Worm (Caenorhabditis elegans) whole organism, young adult: Measurements from ENCODE around the gene T07A9.14.
A peak's percentile ranks its signal among the peaks of the same experiment; 100 is the strongest.

Source experiments
- B0019.2 ChIP-seq: fragments of 200-800 bp; sonication (Bioruptor generic); conservative IDR thresholded peaks from 2 replicates; pipeline ENCODE4 v1.3.6; 2022; ENCODE audit warnings: missing genetic modification reagents, missing genetic modification characterization, missing compliant biosample characterization
- B0261.1 ChIP-seq: sonication (generic microtip); optimal IDR thresholded peaks from 2 replicates; lab custom pipeline; 2016; ENCODE audit warnings: mild to moderate bottlenecking, missing genetic modification characterization, moderate library complexity, missing compliant biosample characterization
- B0336.3 ChIP-seq: fragments of 200-800 bp; sonication (Bioruptor generic); IDR thresholded peaks from 2 replicates; pipeline ENCODE4 v1.3.6; 2022; ENCODE audit warnings: missing genetic modification characterization, missing compliant biosample characterization
- F10E7.11 ChIP-seq: sonication (generic microtip); optimal IDR thresholded peaks from 2 replicates; lab custom pipeline; 2017; ENCODE audit warnings: mild to moderate bottlenecking, missing genetic modification characterization, moderate library complexity, missing compliant biosample characterization
- F23B12.7 ChIP-seq: sonication (generic microtip); optimal IDR thresholded peaks from 2 replicates; lab custom pipeline; 2017; ENCODE audit warnings: missing genetic modification characterization, mild to moderate bottlenecking, missing compliant biosample characterization, antibody characterized with exemption, moderate library complexity; ENCODE audit not compliant: insufficient read depth
- F52B5.7 ChIP-seq: sonication (generic microtip); optimal IDR thresholded peaks from 2 replicates; lab custom pipeline; 2016; ENCODE audit warnings: mild to moderate bottlenecking, missing genetic modification characterization, missing compliant biosample characterization
- F57C9.4 ChIP-seq: sonication (generic microtip); optimal IDR thresholded peaks from 2 replicates; lab custom pipeline; 2017; ENCODE audit warnings: mild to moderate bottlenecking, missing genetic modification characterization, missing compliant biosample characterization
- K11D2.4 ChIP-seq: fragments of 200-800 bp; sonication (Bioruptor generic); IDR thresholded peaks from 2 replicates; pipeline ENCODE4 v1.3.6; 2022; ENCODE audit warnings: missing genetic modification reagents, missing genetic modification characterization, missing compliant biosample characterization
- K12H6.12 ChIP-seq: fragments of 200-800 bp; sonication (Bioruptor generic); optimal IDR thresholded peaks from 2 replicates; lab custom pipeline; 2018; ENCODE audit warnings: mild to moderate bottlenecking, missing genetic modification characterization, missing compliant biosample characterization
- T26A5.8 ChIP-seq: sonication (generic microtip); optimal IDR thresholded peaks from 2 replicates; lab custom pipeline; 2016; ENCODE audit warnings: missing genetic modification characterization, missing compliant biosample characterization
- attf-3 ChIP-seq: fragments of 200-800 bp; sonication (Bioruptor generic); conservative IDR thresholded peaks from 2 replicates; pipeline ENCODE4 v1.3.6; 2022; ENCODE audit warnings: missing genetic modification reagents, missing genetic modification characterization, missing compliant biosample characterization
- attf-5 ChIP-seq: fragments of 200-800 bp; sonication (Bioruptor generic); optimal IDR thresholded peaks from 2 replicates; lab custom pipeline; 2018; ENCODE audit warnings: mild to moderate bottlenecking, missing genetic modification characterization, missing compliant biosample characterization
- bed-1 ChIP-seq: fragments of 200-800 bp; sonication (Bioruptor generic); IDR thresholded peaks from 2 replicates; pipeline ENCODE4 v1.3.6; 2022; ENCODE audit warnings: missing genetic modification reagents, missing genetic modification characterization, missing compliant biosample characterization
- cebp-1 ChIP-seq, 2 experiments: fragments of 200-800 bp in 1 of 2; sonication (Bioruptor generic) in 1 of 2; sonication (generic microtip) in 1 of 2; IDR thresholded peaks in 1 of 2; optimal IDR thresholded peaks in 1 of 2; 2 replicates each; pipeline versions ENCODE4 v1.3.6 to Lab custom; 2017 to 2022; ENCODE audit warnings: missing compliant biosample characterization in 2 of 2, missing genetic modification characterization in 2 of 2, mild to moderate bottlenecking in 1 of 2, missing genetic modification reagents in 1 of 2, moderate library complexity in 1 of 2
- ceh-27 ChIP-seq: fragments of 200-800 bp; sonication (Bioruptor generic); optimal IDR thresholded peaks from 2 replicates; lab custom pipeline; 2018; ENCODE audit warnings: mild to moderate bottlenecking, missing genetic modification characterization, moderate library complexity, missing compliant biosample characterization
- ceh-58 ChIP-seq: fragments of 200-800 bp; sonication (Bioruptor generic); IDR thresholded peaks from 2 replicates; pipeline ENCODE4 v1.3.6; 2022; ENCODE audit warnings: missing genetic modification characterization, missing compliant biosample characterization
- ceh-79 ChIP-seq: sonication (generic microtip); optimal IDR thresholded peaks from 2 replicates; lab custom pipeline; 2017; ENCODE audit warnings: mild to moderate bottlenecking, missing genetic modification characterization, missing compliant biosample characterization
- dpl-1 ChIP-seq: fragments of 150-350 bp; optimal IDR thresholded peaks from 2 replicates; lab custom pipeline; 2014; ENCODE audit warnings: missing biosample characterization, missing genetic modification reagents, missing genetic modification characterization
- egrh-3 ChIP-seq: fragments of 200-800 bp; sonication (Bioruptor generic); IDR thresholded peaks from 2 replicates; pipeline ENCODE4 v1.3.6; 2022; ENCODE audit warnings: missing genetic modification reagents, missing genetic modification characterization, missing compliant biosample characterization
- ekl-4 ChIP-seq: fragments of 200-800 bp; sonication (Bioruptor generic); IDR thresholded peaks from 2 replicates; pipeline ENCODE4 v1.3.6; 2022; ENCODE audit warnings: missing genetic modification reagents, missing genetic modification characterization, missing compliant biosample characterization
- hmg-20 ChIP-seq: fragments of 200-800 bp; sonication (Bioruptor generic); IDR thresholded peaks from 2 replicates; pipeline ENCODE4 v1.3.6; 2022; ENCODE audit warnings: missing genetic modification reagents, missing genetic modification characterization, missing compliant biosample characterization
- hrde-1 ChIP-seq: sonication (generic microtip); optimal IDR thresholded peaks from 2 replicates; lab custom pipeline; 2016; ENCODE audit warnings: missing genetic modification characterization, mild to moderate bottlenecking, missing compliant biosample characterization, moderate library complexity, missing genotype, missing genetic modification reagents, borderline replicate concordance
- hsf-1 ChIP-seq: fragments of 200-800 bp; sonication (Bioruptor generic); IDR thresholded peaks from 2 replicates; pipeline ENCODE4 v1.3.6; 2022; ENCODE audit warnings: missing genetic modification reagents, missing genetic modification characterization, missing compliant biosample characterization
- lin-35 ChIP-seq, 3 experiments: fragments of 150-350 bp in 2 of 3; sonication (generic microtip) in 1 of 3; optimal IDR thresholded peaks; 2 replicates each; lab custom pipeline; 2014 to 2018; ENCODE audit warnings: missing biosample characterization in 3 of 3, missing genetic modification characterization in 3 of 3, missing genetic modification reagents in 3 of 3
- lin-40 ChIP-seq: sonication (generic microtip); optimal IDR thresholded peaks from 2 replicates; lab custom pipeline; 2016; ENCODE audit warnings: missing genetic modification characterization, mild to moderate bottlenecking, missing compliant biosample characterization, missing genotype, missing genetic modification reagents
- lsl-1 ChIP-seq: fragments of 200-800 bp; sonication (Bioruptor generic); optimal IDR thresholded peaks from 2 replicates; lab custom pipeline; 2018; ENCODE audit warnings: mild to moderate bottlenecking, missing genetic modification characterization, moderate library complexity, missing compliant biosample characterization
- madf-6 ChIP-seq: fragments of 200-800 bp; sonication (Bioruptor generic); IDR thresholded peaks from 2 replicates; pipeline ENCODE4 v1.3.6; 2022; ENCODE audit warnings: missing genetic modification reagents, missing genetic modification characterization, missing compliant biosample characterization
- mcd-1 ChIP-seq: fragments of 200-800 bp; sonication (Bioruptor generic); IDR thresholded peaks from 2 replicates; pipeline ENCODE4 v1.3.6; 2022; ENCODE audit warnings: missing genetic modification reagents, missing genetic modification characterization, missing compliant biosample characterization
- mel-28 ChIP-seq: sonication (generic microtip); optimal IDR thresholded peaks from 2 replicates; lab custom pipeline; 2016; ENCODE audit warnings: borderline replicate concordance, mild to moderate bottlenecking, missing genetic modification characterization, missing compliant biosample characterization
- nfyb-1 ChIP-seq: fragments of 200-800 bp; sonication (Bioruptor generic); IDR thresholded peaks from 2 replicates; pipeline ENCODE4 v1.3.6; 2022; ENCODE audit warnings: missing genetic modification reagents, missing genetic modification characterization, missing compliant biosample characterization
- nhr-27 ChIP-seq: fragments of 200-800 bp; sonication (Bioruptor generic); optimal IDR thresholded peaks from 2 replicates; lab custom pipeline; 2018; ENCODE audit warnings: mild to moderate bottlenecking, missing genetic modification characterization, moderate library complexity, missing compliant biosample characterization
- nhr-80 ChIP-seq: sonication (generic microtip); optimal IDR thresholded peaks from 2 replicates; lab custom pipeline; 2016; ENCODE audit warnings: missing genetic modification characterization, missing compliant biosample characterization
- nhr-90 ChIP-seq: sonication (generic microtip); optimal IDR thresholded peaks from 2 replicates; lab custom pipeline; 2016; ENCODE audit warnings: missing genotype, mild to moderate bottlenecking, missing genetic modification characterization, missing compliant biosample characterization
- pha-4 ChIP-seq: fragments of 150-350 bp; sonication (generic microtip); optimal IDR thresholded peaks from 2 replicates; lab custom pipeline; 2014; ENCODE audit warnings: missing biosample characterization, missing genetic modification reagents, missing genetic modification characterization
- rcor-1 ChIP-seq: fragments of 200-800 bp; sonication (Bioruptor generic); IDR thresholded peaks from 2 replicates; pipeline ENCODE4 v1.3.6; 2022; ENCODE audit warnings: missing genetic modification reagents, missing genetic modification characterization, missing compliant biosample characterization
- snpc-1.1 ChIP-seq: sonication (generic microtip); optimal IDR thresholded peaks from 2 replicates; lab custom pipeline; 2017; ENCODE audit warnings: missing genetic modification characterization, mild to moderate bottlenecking, missing compliant biosample characterization, antibody characterized with exemption, moderate library complexity, missing genotype, missing genetic modification reagents; ENCODE audit not compliant: insufficient read depth
- snpc-4 ChIP-seq, 5 experiments: fragments of 150-350 bp in 1 of 5; sonication (generic microtip) in 4 of 5; optimal IDR thresholded peaks; 2 replicates each; lab custom pipeline; 2014 to 2018; ENCODE audit warnings: missing genetic modification characterization in 5 of 5, missing biosample characterization in 3 of 5, antibody characterized with exemption in 2 of 5, mild to moderate bottlenecking in 2 of 5, missing compliant biosample characterization in 2 of 5, missing genotype in 2 of 5, moderate library complexity in 2 of 5, missing genetic modification reagents in 1 of 5
- tbp1 ChIP-seq: fragments of 200-800 bp; sonication (Bioruptor generic); optimal IDR thresholded peaks from 2 replicates; lab custom pipeline; 2018; ENCODE audit warnings: mild to moderate bottlenecking, missing genetic modification characterization, missing compliant biosample characterization
- unc-130 ChIP-seq: sonication (generic microtip); optimal IDR thresholded peaks from 2 replicates; lab custom pipeline; 2016; ENCODE audit warnings: missing genetic modification reagents, missing genetic modification characterization, missing compliant biosample characterization
- unc-62 ChIP-seq: fragments of 150-350 bp; optimal IDR thresholded peaks from 2 replicates; lab custom pipeline; 2014; ENCODE audit warnings: missing biosample characterization, missing genetic modification reagents, missing genetic modification characterization
- xnd-1 ChIP-seq: sonication (generic microtip); optimal IDR thresholded peaks from 2 replicates; lab custom pipeline; 2016; ENCODE audit warnings: missing genotype, missing genetic modification reagents, missing genetic modification characterization, missing compliant biosample characterization
- zim-3 ChIP-seq: sonication (generic microtip); optimal IDR thresholded peaks from 2 replicates; lab custom pipeline; 2017; ENCODE audit warnings: mild to moderate bottlenecking, missing genetic modification characterization, moderate library complexity, missing compliant biosample characterization
- ztf-18 ChIP-seq: sonication (generic microtip); optimal IDR thresholded peaks from 2 replicates; lab custom pipeline; 2016; ENCODE audit warnings: missing genotype, mild to moderate bottlenecking, missing genetic modification characterization, missing compliant biosample characterization
- ztf-3 ChIP-seq: fragments of 200-800 bp; sonication (Bioruptor generic); optimal IDR thresholded peaks from 2 replicates; lab custom pipeline; 2018; ENCODE audit warnings: mild to moderate bottlenecking, missing genetic modification characterization, missing compliant biosample characterization
- ztf-6 ChIP-seq: fragments of 200-800 bp; sonication (Bioruptor generic); IDR thresholded peaks from 2 replicates; pipeline ENCODE4 v1.3.6; 2022; ENCODE audit warnings: missing genetic modification reagents, missing genetic modification characterization, missing compliant biosample characterization

The T07A9.14 gene

DNA sequence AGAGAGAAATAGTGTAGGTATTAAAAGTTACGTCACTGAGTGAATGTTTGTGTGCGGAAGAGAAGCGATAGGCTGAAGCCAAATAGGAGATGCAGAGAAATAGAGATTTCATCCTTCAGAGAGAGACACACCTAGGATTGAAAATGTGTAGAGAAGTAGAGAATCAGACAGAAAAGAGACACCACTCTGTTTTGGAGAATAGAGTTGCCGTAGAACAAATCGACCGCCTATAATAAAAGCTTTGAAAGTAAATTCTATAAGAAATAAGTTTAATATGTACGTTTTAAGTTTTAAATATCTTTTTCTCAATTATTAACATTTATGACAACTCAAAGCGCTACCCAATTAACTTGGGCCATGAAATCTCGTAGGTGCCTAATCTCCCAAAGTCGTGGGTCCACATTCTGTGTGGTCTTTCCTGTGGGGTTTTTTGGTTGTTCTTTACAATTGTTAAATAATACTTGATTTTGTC, 24.0 kb downstream of the T07A9.14 start, which contains the start of gene T07A9.12 (continued):
- no peak for TF ChIP-seq nhr-27
- TF ChIP-seq lin-35 (GFP tag; optimal IDR thresholded peaks at IDR 0.05; lab: Kevin White, UChicago) = peak in 1 of 3 experiments; percentile 39
- TF ChIP-seq snpc-4 (GFP tag; optimal IDR thresholded peaks at IDR 0.05; lab: Kevin White, UChicago) = no peak
- peak in 1 of 4 experiments; percentile 34 for TF ChIP-seq snpc-4 (tag; optimal IDR thresholded peaks at IDR 0.05; lab: Kevin White, UChicago)
- TF ChIP-seq K11D2.4 = 0 out of 2 replicates have a peak, but pooled peaks have one; percentile 13

DNA sequence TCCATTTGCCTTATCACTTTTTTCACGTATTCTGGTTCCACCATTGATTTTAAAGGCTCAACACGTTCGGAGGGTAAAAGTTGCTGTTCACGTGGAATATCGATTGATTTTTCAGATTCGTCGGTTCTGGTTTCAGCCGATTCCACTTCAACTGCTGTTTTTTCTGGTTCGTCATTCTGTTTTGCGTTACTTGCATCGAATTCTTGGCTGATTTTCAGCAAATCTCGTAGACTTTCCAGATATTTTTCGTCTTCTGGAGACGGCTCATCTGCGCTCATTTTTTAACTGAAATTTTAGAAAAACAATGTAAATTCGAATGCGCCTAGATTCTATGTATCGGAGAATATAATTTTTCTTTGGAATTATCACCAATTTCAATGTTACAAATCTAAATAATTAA, 33.2 kb downstream of the T07A9.14 start, which contains the start of gene eri-1:
eri-1 (minus strand) TSS at position 285 of the 400 bp plus-strand sequence.
- TF ChIP-seq ztf-3 (GFP tag; lab: Kevin White, UChicago) (no peak), nfyb-1 (no peak), hmg-20 (GFP tag; lab: Robert Waterston, UW) (no peak), nhr-80 (tag; lab: Kevin White, UChicago) (no peak), unc-130 (GFP tag; lab: Kevin White, UChicago) (peak; percentile 35), nhr-27 (no peak), egrh-3 (GFP tag; lab: Robert Waterston, UW) (no peak), lin-40 (tag; lab: Kevin White, UChicago) (no peak), K12H6.12 (tag; lab: Kevin White, UChicago) (no peak), ceh-27 (GFP tag; lab: Kevin White, UChicago) (no peak), F23B12.7 (no peak), attf-3 (GFP tag; lab: Robert Waterston, UW) (no peak), tbp1 (no peak), hrde-1 (tag; lab: Kevin White, UChicago) (peak; percentile 70), lsl-1 (GFP tag; lab: Kevin White, UChicago) (peak; percentile 22), ztf-18 (no peak), ekl-4 (GFP tag; lab: Robert Waterston, UW) (peak; percentile 54; the same call in 1 of the 2 replicates), F52B5.7 (tag; lab: Kevin White, UChicago) (peak; percentile 12), rcor-1 (GFP tag; lab: Robert Waterston, UW) (no peak), snpc-1.1 (tag; lab: Kevin White, UChicago) (no peak), bed-1 (no peak), zim-3 (no peak), B0261.1 (no peak), hsf-1 (GFP tag; lab: Robert Waterston, UW) (peak; percentile 50; the same call in 1 of the 2 replicates), T26A5.8 (tag; lab: Kevin White, UChicago) (peak; percentile 7), B0336.3 (GFP tag; lab: Robert Waterston, UW) (peak; percentile 78), B0019.2 (GFP tag; lab: Robert Waterston, UW) (no peak), mel-28 (tag; lab: Kevin White, UChicago) (no peak), nhr-90 (tag; lab: Kevin White, UChicago) (no peak), attf-5 (no peak), F10E7.11 (tag; lab: Kevin White, UChicago) (peak; percentile 16), ceh-58 (GFP tag; lab: Robert Waterston, UW) (no peak), pha-4 (tag; lab: Kevin White, UChicago) (no peak), unc-62 (GFP tag; lab: Kevin White, UChicago) (no peak), ztf-6 (GFP tag; lab: Robert Waterston, UW) (no peak), madf-6 (GFP tag; lab: Robert Waterston, UW) (peak; percentile 56; the same call in 1 of the 2 replicates), dpl-1 (GFP tag; lab: Kevin White, UChicago) (no peak), mcd-1 (GFP tag; lab: Robert Waterston, UW) (no peak), xnd-1 (no peak), ceh-79 (tag; lab: Kevin White, UChicago) (no peak), cebp-1 (GFP tag; IDR thresholded peaks at IDR 0.05; lab: Robert Waterston, UW) (no peak; the same call in 1 of the 2 replicates), cebp-1 (tag; optimal IDR thresholded peaks at IDR 0.05; lab: Kevin White, UChicago) (peak; percentile 25), F57C9.4 (tag; lab: Kevin White, UChicago) (no peak)
